Worm (Caenorhabditis elegans): ENCODE results near the gene Y113G7B.27.
"Not testable (repeated sequence)": the region's sequence is repeated elsewhere in the genome, so short reads cannot be mapped to it uniquely, and the experiment has no call there.

DNA sequence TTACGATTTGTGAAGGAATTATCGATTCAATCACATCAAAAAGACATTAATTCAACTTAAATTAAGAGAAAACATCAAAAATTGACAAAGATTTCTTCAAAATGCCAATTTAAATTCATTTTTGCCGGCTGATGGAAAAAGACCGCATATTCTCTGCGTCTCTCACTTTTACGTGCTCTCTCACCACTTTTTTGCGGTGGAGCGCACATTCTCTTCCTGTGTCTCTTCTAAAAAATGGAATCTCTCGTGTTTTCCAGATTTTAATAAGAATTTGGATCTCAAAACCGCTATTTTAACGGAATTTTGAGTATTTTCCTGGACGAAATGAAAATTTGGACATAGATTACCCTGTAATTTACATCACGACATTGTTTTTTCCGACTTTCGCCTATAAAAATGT, 11.8 kb upstream of the Y113G7B.27 start:
- not testable (repeated sequence) for TF ChIP-seq him-1 (tag; optimal IDR thresholded peaks at IDR 0.05); C17E4.6 (GFP tag; IDR thresholded peaks at IDR 0.05); pha-4 (tag; optimal IDR thresholded peaks at IDR 0.05); ceh-79 (tag; optimal IDR thresholded peaks at IDR 0.05); F57C9.4 (tag; optimal IDR thresholded peaks at IDR 0.05)
